Worm (Caenorhabditis elegans) whole organism, late embryonic: ENCODE measurements around the gene sptl-2.

ENCODE experiments used
- K02D7.2 ChIP-seq: sonication (generic microtip); optimal IDR thresholded peaks from 2 replicates; lab custom pipeline; 2017; ENCODE audit warnings: mild to moderate bottlenecking, missing genetic modification characterization, missing compliant biosample characterization
- ama-1 ChIP-seq: fragments of 150-350 bp; optimal IDR thresholded peaks from 2 replicates; lab custom pipeline; 2014
- ceh-19 ChIP-seq: fragments of 200-800 bp; sonication (Bioruptor generic); optimal IDR thresholded peaks from 2 replicates; lab custom pipeline; 2018; ENCODE audit warnings: mild to moderate bottlenecking, missing genetic modification characterization, missing compliant biosample characterization
- dve-1 ChIP-seq: sonication (generic microtip); optimal IDR thresholded peaks from 2 replicates; lab custom pipeline; 2017; ENCODE audit warnings: antibody characterized with exemption, mild to moderate bottlenecking, missing genetic modification characterization, missing compliant biosample characterization
- ets-4 ChIP-seq: sonication (generic microtip); optimal IDR thresholded peaks from 2 replicates; lab custom pipeline; 2016; ENCODE audit warnings: missing genetic modification characterization, missing compliant biosample characterization
- hlh-8 ChIP-seq: sonication (generic microtip); optimal IDR thresholded peaks from 2 replicates; lab custom pipeline; 2016; ENCODE audit warnings: missing genotype, missing genetic modification characterization, missing compliant biosample characterization
- lin-11 ChIP-seq: fragments of 200-800 bp; sonication (Bioruptor generic); optimal IDR thresholded peaks from 2 replicates; lab custom pipeline; 2018; ENCODE audit warnings: mild to moderate bottlenecking, missing genetic modification characterization, missing compliant biosample characterization
- madf-2 ChIP-seq: sonication (generic microtip); optimal IDR thresholded peaks from 2 replicates; lab custom pipeline; 2017; ENCODE audit warnings: missing genetic modification characterization, missing compliant biosample characterization
- pag-3 ChIP-seq: sonication (generic microtip); optimal IDR thresholded peaks from 2 replicates; lab custom pipeline; 2016; ENCODE audit warnings: missing compliant biosample characterization, missing genetic modification characterization, borderline replicate concordance
- rnt-1 ChIP-seq: sonication (generic microtip); optimal IDR thresholded peaks from 2 replicates; lab custom pipeline; 2016; ENCODE audit warnings: missing genetic modification characterization, missing compliant biosample characterization
- sox-2 ChIP-seq: fragments of 200-800 bp; sonication (Bioruptor generic); IDR thresholded peaks from 2 replicates; pipeline ENCODE4 v1.3.6; 2022; ENCODE audit warnings: missing genetic modification reagents, missing genetic modification characterization, missing compliant biosample characterization
- unc-3 ChIP-seq, 2 experiments: fragments of 200-800 bp in 1 of 2; sonication (Bioruptor generic) in 1 of 2; sonication (generic microtip) in 1 of 2; conservative IDR thresholded peaks in 1 of 2; optimal IDR thresholded peaks in 1 of 2; 2 replicates each; pipeline versions ENCODE4 v1.3.6 to Lab custom; 2016 to 2022; ENCODE audit warnings: missing compliant biosample characterization in 2 of 2, missing genetic modification characterization in 2 of 2, missing genetic modification reagents in 1 of 2
- unc-86 ChIP-seq: sonication (generic microtip); optimal IDR thresholded peaks from 2 replicates; lab custom pipeline; 2016; ENCODE audit warnings: missing genetic modification characterization, missing compliant biosample characterization

DNA sequence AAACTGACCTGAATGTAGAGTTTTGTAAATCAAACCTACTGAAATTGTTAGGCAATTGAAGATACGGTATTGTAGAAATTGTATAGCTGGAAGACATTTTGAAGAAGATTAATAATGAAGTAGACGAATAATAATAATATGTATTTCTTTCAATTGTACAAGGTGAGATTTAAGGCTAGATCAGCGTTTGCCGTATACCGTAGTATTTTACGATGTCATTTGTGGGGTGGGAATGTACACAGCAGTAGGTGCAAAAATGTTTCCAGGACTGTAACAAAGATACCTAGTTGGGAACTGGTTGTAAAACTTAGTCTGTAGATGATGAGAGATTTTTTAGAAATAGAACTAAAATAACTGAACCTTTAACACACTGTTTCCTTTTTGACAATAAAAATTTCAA lies 22.4 kb upstream of the sptl-2 start, which contains the start of gene ceh-76:
- no peak for TF ChIP-seq lin-11
- no peak for TF ChIP-seq rnt-1
- no peak for TF ChIP-seq unc-86
- TF ChIP-seq dve-1 = no peak
- no peak for TF ChIP-seq pag-3 (tag; lab: Kevin White, UChicago)
- no peak for TF ChIP-seq ama-1 (lab: Kevin White, UChicago)
- no peak for TF ChIP-seq hlh-8
- TF ChIP-seq ceh-19 (GFP tag; lab: Kevin White, UChicago) = no peak
- no peak for TF ChIP-seq unc-3 (GFP tag; conservative IDR thresholded peaks at IDR 0.05; lab: Robert Waterston, UW)
- TF ChIP-seq unc-3 (tag; optimal IDR thresholded peaks at IDR 0.05; lab: Kevin White, UChicago) = no peak
- no peak for TF ChIP-seq madf-2 (tag; lab: Kevin White, UChicago)
- TF ChIP-seq sox-2 = no peak
- TF ChIP-seq K02D7.2 (tag; lab: Kevin White, UChicago) = no peak
- no peak for TF ChIP-seq ets-4 (tag; lab: Kevin White, UChicago)
